Worm (Caenorhabditis elegans) whole organism, early embryonic: ENCODE data around the gene C49C8.1.

ENCODE experiments used
- ama-1 ChIP-seq: fragments of 150-350 bp; optimal IDR thresholded peaks from 2 replicates; lab custom pipeline; 2014
- ceh-36 ChIP-seq: sonication (generic microtip); optimal IDR thresholded peaks from 2 replicates; lab custom pipeline; 2016; ENCODE audit warnings: missing genetic modification characterization, inconsistent platforms, missing compliant biosample characterization
- flt-1 ChIP-seq: fragments of 200-800 bp; sonication (Bioruptor generic); IDR thresholded peaks from 2 replicates; pipeline ENCODE4 v1.3.6; 2022; ENCODE audit warnings: missing genetic modification characterization, missing compliant biosample characterization
- hmg-4 ChIP-seq: fragments of 200-800 bp; sonication (Bioruptor generic); optimal IDR thresholded peaks from 2 replicates; lab custom pipeline; 2018; ENCODE audit warnings: mild to moderate bottlenecking, missing genetic modification characterization, missing compliant biosample characterization
- hnd-1 ChIP-seq: sonication (generic microtip); optimal IDR thresholded peaks from 2 replicates; lab custom pipeline; 2016; ENCODE audit warnings: missing genetic modification characterization, missing compliant biosample characterization
- tbx-11 ChIP-seq: fragments of 200-800 bp; sonication (Bioruptor generic); IDR thresholded peaks from 2 replicates; pipeline ENCODE4 v1.3.6; 2022; ENCODE audit warnings: missing genetic modification characterization, missing compliant biosample characterization
- tbx-37 ChIP-seq: fragments of 200-800 bp; sonication (Bioruptor generic); conservative IDR thresholded peaks from 2 replicates; pipeline ENCODE4 v1.3.6; 2022; ENCODE audit warnings: missing genetic modification reagents, missing genetic modification characterization, missing compliant biosample characterization

DNA sequence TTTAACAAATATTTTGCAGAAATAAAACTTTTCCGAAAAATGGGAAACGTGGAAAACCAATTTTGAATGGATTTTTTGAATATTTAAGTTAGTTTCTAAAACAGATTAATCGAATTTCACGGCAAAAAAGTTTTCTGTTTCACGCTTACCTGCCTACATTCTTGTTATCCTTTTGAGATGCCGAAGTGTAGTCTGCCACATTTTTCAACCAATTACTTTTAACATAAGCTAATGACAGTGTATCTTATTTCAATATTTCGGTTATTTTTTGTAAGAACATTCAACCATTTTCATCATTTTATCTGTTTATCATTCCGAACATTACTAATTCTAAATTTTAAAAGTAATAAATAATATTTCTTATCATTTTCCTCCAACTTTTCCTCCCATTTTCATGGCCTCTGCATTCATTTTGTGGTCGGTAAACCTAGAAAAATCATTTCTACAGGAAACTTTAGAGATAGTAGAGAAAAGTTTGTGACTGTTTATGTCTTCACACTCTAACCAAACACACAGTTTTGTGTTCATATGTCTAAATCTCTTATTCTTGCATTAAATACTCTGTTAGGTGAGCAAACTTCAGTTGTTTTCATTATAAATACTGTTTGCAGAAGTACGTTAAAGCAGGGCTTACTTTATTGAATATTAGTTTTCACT lies 42.4 kb upstream of the C49C8.1 start, which contains the start of the genes F42A9.17 and cyp-33E2:
- TF ChIP-seq ceh-36 (tag; lab: Kevin White, UChicago): no peak
- no peak for TF ChIP-seq hmg-4 (GFP tag; lab: Kevin White, UChicago)
- TF ChIP-seq ama-1 (lab: Kevin White, UChicago): no peak
- no peak for TF ChIP-seq hnd-1 (tag; lab: Kevin White, UChicago)
- no peak for TF ChIP-seq tbx-37
- no peak for TF ChIP-seq tbx-11 (GFP tag; lab: Robert Waterston, UW)
- no peak for TF ChIP-seq flt-1 (GFP tag; lab: Robert Waterston, UW)
